Worm (Caenorhabditis elegans): ENCODE results near the gene C07G1.7.

DNA sequence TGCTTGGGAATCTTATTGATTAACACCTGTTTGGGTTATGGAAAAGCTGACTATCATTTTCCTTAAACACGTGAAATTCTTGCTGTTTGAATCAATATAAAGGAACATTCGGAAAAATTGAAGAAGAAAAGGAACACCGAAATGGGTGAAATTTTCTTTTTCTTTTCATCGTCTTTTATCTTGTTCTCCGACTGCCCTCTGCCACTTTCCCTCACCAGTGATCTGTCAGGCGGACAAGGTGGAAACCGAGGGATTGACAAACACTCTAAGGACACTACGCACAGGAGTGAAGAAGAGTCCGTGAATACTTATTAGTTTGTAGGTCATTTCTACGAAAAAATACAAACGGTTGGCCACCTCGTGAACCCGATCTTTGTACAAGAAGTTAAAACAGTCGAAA is 21.6 kb upstream of the C07G1.7 start:
- TF ChIP-seq aptf-2 (GFP tag; conservative IDR thresholded peaks at IDR 0.05) (no peak), F55B11.4 (tag; optimal IDR thresholded peaks at IDR 0.05; ENCODE audit: borderline replicate concordance, insufficient read depth) (no peak)
